Fruit fly (Drosophila melanogaster) whole organism, embryonic: ENCODE measurements around the gene CG12643.

Source experiments
- CG10366 ChIP-seq: fragments of 200-800 bp; sonication (Bioruptor generic); IDR thresholded peaks from 2 replicates; pipeline ENCODE4 v1.3.6; 2022; ENCODE audit warnings: missing biosample characterization, missing genetic modification characterization
- CG14667 ChIP-seq: fragments of 200-800 bp; sonication (Bioruptor generic); IDR thresholded peaks from 2 replicates; pipeline ENCODE4 v1.3.6; 2022; ENCODE audit warnings: missing biosample characterization, missing genetic modification characterization
- CG14710 ChIP-seq: fragments of 200-800 bp; sonication (Bioruptor generic); optimal IDR thresholded peaks from 3 replicates; lab custom pipeline; 2019; ENCODE audit warnings: missing biosample characterization, mild to moderate bottlenecking, missing genetic modification characterization, moderate library complexity
- CG15269 ChIP-seq: fragments of 200-800 bp; sonication (Bioruptor generic); optimal IDR thresholded peaks from 2 replicates; lab custom pipeline; 2018; ENCODE audit warnings: missing biosample characterization, mild to moderate bottlenecking, missing genetic modification characterization, moderate library complexity
- CG1602 ChIP-seq: fragments of 200-800 bp; sonication (Bioruptor generic); optimal IDR thresholded peaks from 3 replicates; lab custom pipeline; 2016; ENCODE audit warnings: missing biosample characterization, missing genetic modification characterization
- CG17385 ChIP-seq: fragments of 200-800 bp; sonication (Bioruptor generic); optimal IDR thresholded peaks from 3 replicates; lab custom pipeline; 2018; ENCODE audit warnings: missing biosample characterization, mild to moderate bottlenecking, missing genetic modification characterization
- CG18599 ChIP-seq: fragments of 200-800 bp; sonication (Bioruptor generic); optimal IDR thresholded peaks from 3 replicates; lab custom pipeline; 2017; ENCODE audit warnings: missing biosample characterization, missing genetic modification characterization, mild to moderate bottlenecking, moderate library complexity, missing genetic modification reagents
- CG2120 ChIP-seq: fragments of 200-800 bp; sonication (Bioruptor generic); optimal IDR thresholded peaks from 3 replicates; lab custom pipeline; 2016; ENCODE audit warnings: missing biosample characterization, missing genetic modification characterization
- CG2678 ChIP-seq: fragments of 200-800 bp; sonication (Bioruptor generic); optimal IDR thresholded peaks from 3 replicates; lab custom pipeline; 2019; ENCODE audit warnings: missing biosample characterization, mild to moderate bottlenecking, missing genetic modification characterization, moderate library complexity
- CG2712 ChIP-seq: fragments of 200-800 bp; optimal IDR thresholded peaks from 3 replicates; lab custom pipeline; 2019; ENCODE audit warnings: missing biosample characterization, mild to moderate bottlenecking, missing genetic modification characterization, moderate library complexity
- CG32772 ChIP-seq: fragments of 200-800 bp; sonication (Bioruptor generic); IDR thresholded peaks from 2 replicates; pipeline ENCODE4 v1.3.6; 2022; ENCODE audit warnings: missing biosample characterization, missing genetic modification characterization
- CG3281 ChIP-seq: fragments of 200-800 bp; sonication (Bioruptor generic); optimal IDR thresholded peaks from 3 replicates; lab custom pipeline; 2017; ENCODE audit warnings: missing biosample characterization, mild to moderate bottlenecking, missing genetic modification characterization
- CG34422 ChIP-seq: fragments of 200-800 bp; sonication (Bioruptor generic); IDR thresholded peaks from 3 replicates; pipeline ENCODE4 v1.3.6; 2022; ENCODE audit warnings: missing biosample characterization, missing genetic modification characterization
- CG4854 ChIP-seq: fragments of 200-800 bp; sonication (Bioruptor generic); optimal IDR thresholded peaks from 2 replicates; lab custom pipeline; 2016; ENCODE audit warnings: missing biosample characterization, missing genetic modification characterization, inconsistent platforms
- CG7556 ChIP-seq: fragments of 200-800 bp; sonication (Bioruptor generic); optimal IDR thresholded peaks from 2 replicates; lab custom pipeline; 2017; ENCODE audit warnings: missing biosample characterization, mild to moderate bottlenecking, missing genetic modification characterization
- CG7839 ChIP-seq: fragments of 200-800 bp; sonication (Bioruptor generic); optimal IDR thresholded peaks from 3 replicates; lab custom pipeline; 2018; ENCODE audit warnings: missing biosample characterization, mild to moderate bottlenecking, missing genetic modification characterization, moderate library complexity
- CG9215 ChIP-seq: fragments of 200-800 bp; sonication (Bioruptor generic); IDR thresholded peaks from 2 replicates; pipeline ENCODE4 v1.3.6; 2022; ENCODE audit warnings: missing biosample characterization, missing genetic modification characterization
- Dp ChIP-seq: fragments of 200-800 bp; sonication (Bioruptor generic); optimal IDR thresholded peaks from 2 replicates; lab custom pipeline; 2018; ENCODE audit warnings: missing biosample characterization, mild to moderate bottlenecking, missing genetic modification characterization, moderate library complexity
- GATAe ChIP-seq: fragments of 200-800 bp; sonication (Bioruptor generic); conservative IDR thresholded peaks from 2 replicates; pipeline ENCODE4 v1.3.6; 2022; ENCODE audit warnings: missing biosample characterization, missing genetic modification characterization
- H15 ChIP-seq: fragments of 200-800 bp; sonication (Bioruptor generic); IDR thresholded peaks from 3 replicates; pipeline ENCODE4 v1.3.6; 2022; ENCODE audit warnings: missing biosample characterization, missing genetic modification characterization
- HLH54F ChIP-seq: fragments of 200-800 bp; sonication (Bioruptor generic); optimal IDR thresholded peaks from 3 replicates; lab custom pipeline; 2016; ENCODE audit warnings: missing biosample characterization, missing genetic modification characterization
- Hr51 ChIP-seq, 2 experiments: fragments of 200-800 bp; sonication (Bioruptor generic); optimal IDR thresholded peaks; 2 replicates in 1 of 2; 3 replicates in 1 of 2; lab custom pipeline; 2016 to 2018; ENCODE audit warnings: missing biosample characterization in 2 of 2, missing genetic modification characterization in 2 of 2, mild to moderate bottlenecking in 1 of 2, moderate library complexity in 1 of 2
- Meics ChIP-seq: fragments of 200-800 bp; sonication (Bioruptor generic); optimal IDR thresholded peaks from 2 replicates; lab custom pipeline; 2017; ENCODE audit warnings: missing biosample characterization, mild to moderate bottlenecking, missing genetic modification characterization
- Nf-YC ChIP-seq: fragments of 200-800 bp; optimal IDR thresholded peaks from 3 replicates; lab custom pipeline; 2019; ENCODE audit warnings: missing biosample characterization, mild to moderate bottlenecking, missing genetic modification characterization, moderate library complexity
- NfI ChIP-seq: fragments of 200-800 bp; sonication (Bioruptor generic); optimal IDR thresholded peaks from 3 replicates; lab custom pipeline; 2018; ENCODE audit warnings: missing biosample characterization, mild to moderate bottlenecking, missing genetic modification characterization, moderate library complexity
- Pdp1 ChIP-seq, 2 experiments: fragments of 200-800 bp; sonication (Bioruptor generic); optimal IDR thresholded peaks; 3 replicates each; lab custom pipeline; 2016; ENCODE audit warnings: missing biosample characterization in 2 of 2, missing genetic modification characterization in 2 of 2, mild to moderate bottlenecking in 1 of 2, moderate library complexity in 1 of 2
- Side ChIP-seq: fragments of 200-800 bp; sonication (Bioruptor generic); optimal IDR thresholded peaks from 2 replicates; lab custom pipeline; 2016; ENCODE audit warnings: missing biosample characterization, missing genetic modification characterization
- aop ChIP-seq: fragments of 200-800 bp; sonication (Bioruptor generic); IDR thresholded peaks from 2 replicates; pipeline ENCODE4 v1.3.6; 2022; ENCODE audit warnings: missing biosample characterization, missing genetic modification characterization
- bab2 ChIP-seq: fragments of 200-800 bp; sonication (Bioruptor generic); optimal IDR thresholded peaks from 2 replicates; lab custom pipeline; 2016; ENCODE audit warnings: missing biosample characterization, missing genetic modification characterization
- dysf ChIP-seq: fragments of 200-800 bp; sonication (Bioruptor generic); IDR thresholded peaks from 3 replicates; pipeline ENCODE4 v1.3.6; 2022; ENCODE audit warnings: missing biosample characterization, missing genetic modification characterization
- fd64A ChIP-seq: fragments of 200-800 bp; sonication (Bioruptor generic); optimal IDR thresholded peaks from 3 replicates; lab custom pipeline; 2018; ENCODE audit warnings: missing biosample characterization, mild to moderate bottlenecking, missing genetic modification characterization
- gcm2 ChIP-seq: fragments of 200-800 bp; sonication (Bioruptor generic); optimal IDR thresholded peaks from 2 replicates; lab custom pipeline; 2016; ENCODE audit warnings: missing biosample characterization, missing genetic modification characterization
- h ChIP-seq: fragments of >200 bp; optimal IDR thresholded peaks from 2 replicates; lab custom pipeline; 2017
- kah ChIP-seq: fragments of 200-800 bp; sonication (Bioruptor generic); optimal IDR thresholded peaks from 2 replicates; lab custom pipeline; 2018; ENCODE audit warnings: missing biosample characterization, mild to moderate bottlenecking, missing genetic modification characterization
- kay ChIP-seq: fragments of 200-800 bp; sonication (Bioruptor generic); optimal IDR thresholded peaks from 2 replicates; lab custom pipeline; 2016; ENCODE audit warnings: missing biosample characterization, missing genetic modification characterization
- luna ChIP-seq: fragments of 200-800 bp; sonication (Bioruptor generic); optimal IDR thresholded peaks from 2 replicates; lab custom pipeline; 2016; ENCODE audit warnings: missing biosample characterization, missing genetic modification characterization
- mam ChIP-seq: fragments of 200-800 bp; sonication (Bioruptor generic); optimal IDR thresholded peaks from 3 replicates; lab custom pipeline; 2016; ENCODE audit warnings: missing biosample characterization, missing genetic modification characterization
- nom ChIP-seq: fragments of 200-800 bp; sonication (Bioruptor generic); optimal IDR thresholded peaks from 2 replicates; lab custom pipeline; 2017; ENCODE audit warnings: missing biosample characterization, missing genetic modification characterization, mild to moderate bottlenecking, moderate library complexity, missing genetic modification reagents
- pnt ChIP-seq: fragments of 200-800 bp; sonication (Bioruptor generic); optimal IDR thresholded peaks from 3 replicates; lab custom pipeline; 2016; ENCODE audit warnings: missing biosample characterization, missing genetic modification characterization
- sisA ChIP-seq: fragments of 200-800 bp; sonication (Bioruptor generic); IDR thresholded peaks from 2 replicates; pipeline ENCODE4 v1.3.6; 2022; ENCODE audit warnings: missing biosample characterization, missing genetic modification characterization
- slbo ChIP-seq: fragments of 200-800 bp; sonication (Bioruptor generic); IDR thresholded peaks from 2 replicates; pipeline ENCODE4 v1.3.6; 2022; ENCODE audit warnings: missing biosample characterization, missing genetic modification characterization
- tin ChIP-seq: fragments of 200-800 bp; sonication (Bioruptor generic); optimal IDR thresholded peaks from 3 replicates; lab custom pipeline; 2016; ENCODE audit warnings: missing biosample characterization, missing genetic modification characterization
- tll ChIP-seq, 2 experiments: fragments of 200-800 bp in 1 of 2; fragments of >200 bp in 1 of 2; sonication (Bioruptor generic) in 1 of 2; optimal IDR thresholded peaks; 2 replicates each; lab custom pipeline; 2017 to 2019; ENCODE audit warnings: missing biosample characterization in 2 of 2, missing genetic modification characterization in 2 of 2, mild to moderate bottlenecking in 1 of 2, moderate library complexity in 1 of 2

Gene CG12643

dm6 chrX:10263165-10263956, 1.7 kb downstream of the CG12643 start, which contains the start of gene Hk (continued):
- TF ChIP-seq CG2712 (peak; percentile 10), gcm2 (GFP tag; lab: Kevin White, UChicago) (no peak), Side (GFP tag; lab: Kevin White, UChicago) (peak; percentile 24), aop (GFP tag; lab: Robert Waterston, UW) (no peak), nom (GFP tag; lab: Kevin White, UChicago) (peak; percentile 60), Nf-YC (tag; lab: Kevin White, UChicago) (no peak), Dp (no peak), luna (peak; percentile 8), CG7839 (peak; percentile 58), GATAe (GFP tag; lab: Robert Waterston, UW) (0 out of 2 replicates have a peak, but pooled peaks have one; percentile 37), NfI (GFP tag; lab: Kevin White, UChicago) (peak; percentile 25), Hr51 (GFP tag; optimal IDR thresholded peaks at IDR 0.05; lab: Kevin White, UChicago) (peak in 1 of 2 experiments; percentile 49), sisA (GFP tag; lab: Robert Waterston, UW) (no peak), kay (GFP tag; lab: Kevin White, UChicago) (peak; percentile 2), slbo (peak; percentile 69), mam (peak; percentile 72), CG10366 (GFP tag; lab: Robert Waterston, UW) (peak; percentile 35), CG14667 (GFP tag; lab: Robert Waterston, UW) (no peak), bab2 (GFP tag; lab: Kevin White, UChicago) (peak; percentile 40), pnt (GFP tag; lab: Kevin White, UChicago) (peak; percentile 3), tin (GFP tag; lab: Kevin White, UChicago) (peak; percentile 14), CG32772 (GFP tag; lab: Robert Waterston, UW) (no peak), CG7556 (GFP tag; lab: Kevin White, UChicago) (peak; percentile 3), CG4854 (GFP tag; lab: Kevin White, UChicago) (no peak), CG34422 (GFP tag; lab: Robert Waterston, UW) (no peak), CG14710 (no peak), HLH54F (GFP tag; lab: Kevin White, UChicago) (peak; percentile 43), tll (GFP tag; optimal IDR thresholded peaks at IDR 0.05; lab: Kevin White, UChicago) (no peak), CG18599 (peak; percentile 77), CG2678 (tag; lab: Kevin White, UChicago) (peak; percentile 57), CG17385 (GFP tag; lab: Kevin White, UChicago) (peak; percentile 7), H15 (GFP tag; lab: Robert Waterston, UW) (no peak), CG9215 (GFP tag; lab: Robert Waterston, UW) (no peak), kah (no peak), h (lab: Kevin White, UChicago) (no peak), Pdp1 (GFP tag; optimal IDR thresholded peaks at IDR 0.05; lab: Kevin White, UChicago) (peak; percentile 15 to 74), dysf (GFP tag; lab: Robert Waterston, UW) (peak; percentile 45; the same call in 1 of the 3 replicates), CG2120 (GFP tag; lab: Kevin White, UChicago) (peak; percentile 83), CG15269 (peak; percentile 31), Meics (GFP tag; lab: Kevin White, UChicago) (peak; percentile 58), CG3281 (GFP tag; lab: Kevin White, UChicago) (peak; percentile 59), fd64A (no peak), CG1602 (GFP tag; lab: Kevin White, UChicago) (peak; percentile 3)
